Worm (Caenorhabditis elegans): ENCODE results near the gene Y105C5A.8.

- no peak for TF ChIP-seq ama-1 (optimal IDR thresholded peaks at IDR 0.05)
- TF ChIP-seq tra-4 (tag; optimal IDR thresholded peaks at IDR 0.05): no peak
- TF ChIP-seq pes-1 (GFP tag; IDR thresholded peaks at IDR 0.05): no peak
Observed at ce11 chrIV:15658444-15658843, 41.6 kb upstream of the Y105C5A.8 start.
